Fruit fly (Drosophila melanogaster): ENCODE results near the gene CG17298.

Gene CG17298

dm6 chr3R:21296038-21296727 is 13.2 kb downstream of the CG17298 start (continued):
- TF ChIP-seq maf-S (GFP tag; optimal IDR thresholded peaks at IDR 0.05) (no peak), Camta (GFP tag; optimal IDR thresholded peaks at IDR 0.05) (peak; percentile 47), Drgx (GFP tag; IDR thresholded peaks at IDR 0.05) (no peak), shn (GFP tag; optimal IDR thresholded peaks at IDR 0.05) (peak; percentile 46), YL-1 (GFP tag; optimal IDR thresholded peaks at IDR 0.05) (peak; percentile 75), CG3065 (GFP tag; optimal IDR thresholded peaks at IDR 0.05) (peak; percentile 44), inv (GFP tag; IDR thresholded peaks at IDR 0.05; ENCODE audit: partially characterized antibody) (no peak), C15 (GFP tag; IDR thresholded peaks at IDR 0.05) (no peak), zen2 (GFP tag; IDR thresholded peaks at IDR 0.05; ENCODE audit: partially characterized antibody) (no peak), Taf1 (GFP tag; IDR thresholded peaks at IDR 0.05) (no peak), lov (optimal IDR thresholded peaks at IDR 0.05) (no peak), lov (GFP tag; IDR thresholded peaks at IDR 0.05) (no peak), CG10209 (GFP tag; optimal IDR thresholded peaks at IDR 0.05) (peak; percentile 84), CG12744 (GFP tag; optimal IDR thresholded peaks at IDR 0.05) (peak; percentile 45), Stat92E (GFP tag; optimal IDR thresholded peaks at IDR 0.05) (peak in 1 of 3 experiments; percentile 81), CG33557 (GFP tag; optimal IDR thresholded peaks at IDR 0.05) (peak; percentile 88), trem (tag; optimal IDR thresholded peaks at IDR 0.05) (peak; percentile 70), Mad (GFP tag; optimal IDR thresholded peaks at IDR 0.05) (peak; percentile 33), D19A (tag; optimal IDR thresholded peaks at IDR 0.05) (peak; percentile 90), CG7928 (GFP tag; optimal IDR thresholded peaks at IDR 0.05) (peak; percentile 40), onecut (GFP tag; IDR thresholded peaks at IDR 0.05) (peak; percentile 97), CG33213 (GFP tag; optimal IDR thresholded peaks at IDR 0.05) (peak; percentile 25), gro (GFP tag; optimal IDR thresholded peaks at IDR 0.05) (peak; percentile 88), CrebB (tag; optimal IDR thresholded peaks at IDR 0.05) (peak; percentile 79), tio (GFP tag; optimal IDR thresholded peaks at IDR 0.05) (peak; percentile 85), CG5180 (GFP tag; optimal IDR thresholded peaks at IDR 0.05) (peak; percentile 73), CG2712 (tag; optimal IDR thresholded peaks at IDR 0.05) (peak; percentile 92), ems (GFP tag; optimal IDR thresholded peaks at IDR 0.05) (peak; percentile 78), CG18011 (GFP tag; optimal IDR thresholded peaks at IDR 0.05) (peak; percentile 59), unpg (GFP tag; optimal IDR thresholded peaks at IDR 0.05) (peak; percentile 75), Rfx (GFP tag; IDR thresholded peaks at IDR 0.05) (no peak), croc (GFP tag; conservative IDR thresholded peaks at IDR 0.05) (peak; percentile 41; the same call in 2 of the 3 replicates), slp2 (GFP tag; optimal IDR thresholded peaks at IDR 0.05) (no peak), CG10267 (tag; optimal IDR thresholded peaks at IDR 0.05) (peak; percentile 86), ewg (GFP tag; optimal IDR thresholded peaks at IDR 0.05) (peak; percentile 63), esg (GFP tag; conservative IDR thresholded peaks at IDR 0.05) (no peak), CG9817 (tag; optimal IDR thresholded peaks at IDR 0.05) (peak; percentile 57), CG11504 (tag; optimal IDR thresholded peaks at IDR 0.05) (peak; percentile 89), tgo (GFP tag; IDR thresholded peaks at IDR 0.05) (no peak), ap (GFP tag; IDR thresholded peaks at IDR 0.05) (no peak), CG11247 (GFP tag; IDR thresholded peaks at IDR 0.05) (no peak), CG11560 (tag; IDR thresholded peaks at IDR 0.05) (no peak), br (optimal IDR thresholded peaks at IDR 0.05) (no peak), Lpt (GFP tag; optimal IDR thresholded peaks at IDR 0.05) (no peak), ac (GFP tag; optimal IDR thresholded peaks at IDR 0.05) (peak; percentile 34), ase (GFP tag; IDR thresholded peaks at IDR 0.05) (no peak), CG6813 (GFP tag; optimal IDR thresholded peaks at IDR 0.05) (peak; percentile 87), vfl (GFP tag; optimal IDR thresholded peaks at IDR 0.05) (peak; percentile 33), Six4 (GFP tag; optimal IDR thresholded peaks at IDR 0.05) (peak; percentile 80), gsb (GFP tag; IDR thresholded peaks at IDR 0.05) (no peak)

Data from whole organism, embryonic.